Worm (Caenorhabditis elegans): ENCODE data around the gene F44E7.5.
A peak's percentile ranks its signal among the peaks of the same experiment; 100 is the strongest.
"Not testable (repeated sequence)": the region's sequence is repeated elsewhere in the genome, so short reads cannot be mapped to it uniquely, and the experiment has no call there.

Gene F44E7.5

DNA sequence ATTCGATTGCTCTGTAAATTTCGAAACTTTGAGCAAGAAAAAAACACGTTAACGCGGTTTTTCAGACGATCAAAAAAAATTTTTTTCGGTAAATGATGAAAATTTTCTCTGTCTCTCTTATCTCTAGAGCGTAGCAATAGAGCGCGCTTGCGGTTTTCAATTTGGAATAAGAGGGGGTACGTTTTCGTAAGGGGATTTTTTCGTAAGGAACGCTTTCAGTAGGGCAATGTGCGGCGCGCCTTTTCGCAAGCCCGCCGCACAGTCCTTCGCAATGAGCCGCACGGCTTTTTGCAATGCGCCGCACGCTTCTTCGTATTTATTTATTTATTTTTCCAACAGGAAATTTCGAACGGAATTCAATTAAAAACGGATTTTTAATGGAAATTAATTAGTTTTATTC, 3.8 kb downstream of the F44E7.5 start, which contains the start of gene F44E7.4 (continued):
- TF ChIP-seq daf-16 (GFP tag; optimal IDR thresholded peaks at IDR 0.05): not testable (repeated sequence)
- TF ChIP-seq daf-16 (tag; optimal IDR thresholded peaks at IDR 0.05): peak; percentile 6
- peak; percentile 87 for TF ChIP-seq nhr-42 (GFP tag; IDR thresholded peaks at IDR 0.05)
- TF ChIP-seq hif-1 (tag; optimal IDR thresholded peaks at IDR 0.05): peak in 1 of 2 experiments; percentile 20
- peak; percentile 82 for TF ChIP-seq dmd-6 (GFP tag; IDR thresholded peaks at IDR 0.05)
- TF ChIP-seq dpl-1 (GFP tag; optimal IDR thresholded peaks at IDR 0.05): peak; percentile 7
- peak; percentile 61 for TF ChIP-seq set-16 (GFP tag; IDR thresholded peaks at IDR 0.05)
- TF ChIP-seq ZK337.2 (GFP tag; IDR thresholded peaks at IDR 0.05): peak; percentile 81
- peak; percentile 79 for TF ChIP-seq lim-7 (GFP tag; IDR thresholded peaks at IDR 0.05)
- TF ChIP-seq lin-1 (GFP tag; IDR thresholded peaks at IDR 0.05): peak; percentile 91
- TF ChIP-seq D1046.2 (GFP tag; IDR thresholded peaks at IDR 0.05): peak; percentile 69; the same call in 1 of the 2 replicates
- peak; percentile 97 for TF ChIP-seq hmg-1.1 (GFP tag; IDR thresholded peaks at IDR 0.05)
- peak; percentile 96 for TF ChIP-seq vab-7 (GFP tag; IDR thresholded peaks at IDR 0.05)
- peak; percentile 95 for TF ChIP-seq T26A8.4 (GFP tag; IDR thresholded peaks at IDR 0.05)
- TF ChIP-seq mdt-29 (GFP tag; IDR thresholded peaks at IDR 0.05): peak; percentile 70; the same call in 1 of the 2 replicates
- peak; percentile 81 for TF ChIP-seq lin-29 (GFP tag; IDR thresholded peaks at IDR 0.05)
- TF ChIP-seq nhr-102 (tag; optimal IDR thresholded peaks at IDR 0.05): peak; percentile 9
- TF ChIP-seq egl-43 (GFP tag; IDR thresholded peaks at IDR 0.05): peak; percentile 92
- peak; percentile 62 for TF ChIP-seq mep-1 (tag; optimal IDR thresholded peaks at IDR 0.05)
- peak; percentile 89 for TF ChIP-seq dmd-9 (GFP tag; IDR thresholded peaks at IDR 0.05)
- TF ChIP-seq aha-1 (tag): peak; percentile 82
- TF ChIP-seq Y48G9A.11 (GFP tag; IDR thresholded peaks at IDR 0.05): peak; percentile 88
- peak; percentile 85 for TF ChIP-seq php-3 (GFP tag; IDR thresholded peaks at IDR 0.05)

DNA sequence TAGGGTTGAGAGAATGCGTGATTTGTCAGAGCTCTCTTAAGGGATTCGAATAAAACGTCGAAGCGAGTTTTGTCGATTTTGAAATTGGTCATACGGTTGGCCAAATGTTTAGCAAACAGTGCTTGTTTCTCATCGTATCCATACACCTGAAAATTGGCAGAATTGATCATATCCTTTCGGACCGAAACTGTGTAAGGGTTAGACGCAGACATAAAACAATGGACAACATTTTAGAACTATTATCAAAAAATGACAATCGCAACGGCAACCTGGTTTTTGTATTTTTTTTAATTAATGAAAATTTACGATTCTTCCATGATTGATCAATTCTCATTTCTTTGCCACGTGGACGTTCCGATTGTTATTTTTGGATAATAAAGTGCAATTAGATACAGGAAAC, 6.6 kb downstream of the F44E7.5 start:
- TF ChIP-seq ceh-20 (GFP tag; IDR thresholded peaks at IDR 0.05): no peak
- no peak for TF ChIP-seq nhr-111 (GFP tag; optimal IDR thresholded peaks at IDR 0.05)
- no peak for TF ChIP-seq zag-1 (tag; optimal IDR thresholded peaks at IDR 0.05)
- no peak for TF ChIP-seq nhr-28 (tag; optimal IDR thresholded peaks at IDR 0.05)
- no peak for TF ChIP-seq skn-1 (tag; optimal IDR thresholded peaks at IDR 0.05)
- no peak for TF ChIP-seq fkh-10 (GFP tag; optimal IDR thresholded peaks at IDR 0.05)
- TF ChIP-seq lin-15B (tag; optimal IDR thresholded peaks at IDR 0.05): no peak

ce11 chrV:5772503-5772902, 8.2 kb downstream of the F44E7.5 start:
- TF ChIP-seq rbr-2 (tag; optimal IDR thresholded peaks at IDR 0.05): no peak
- no peak for TF ChIP-seq gei-8 (GFP tag; optimal IDR thresholded peaks at IDR 0.05)
- no peak for TF ChIP-seq F44E2.7 (GFP tag; IDR thresholded peaks at IDR 0.05)
- no peak for TF ChIP-seq lsy-2 (tag; optimal IDR thresholded peaks at IDR 0.05)
- no peak for TF ChIP-seq set-16 (GFP tag; IDR thresholded peaks at IDR 0.05)
- no peak for TF ChIP-seq sdz-12 (GFP tag; optimal IDR thresholded peaks at IDR 0.05)
- no peak for TF ChIP-seq snpc-1.2 (GFP tag; IDR thresholded peaks at IDR 0.05)
- no peak for TF ChIP-seq ctbp-1 (GFP tag; IDR thresholded peaks at IDR 0.05)
- no peak for TF ChIP-seq ceh-82 (tag; optimal IDR thresholded peaks at IDR 0.05)
- TF ChIP-seq php-3 (GFP tag; IDR thresholded peaks at IDR 0.05): no peak
- TF ChIP-seq nhr-10 (tag; optimal IDR thresholded peaks at IDR 0.05): no peak
- no peak for TF ChIP-seq lin-15B (tag; optimal IDR thresholded peaks at IDR 0.05)

Measured in whole organism, L4 larva.